Fruit fly (Drosophila melanogaster) whole organism, embryonic: Measurements from ENCODE around the gene CG13069.
A peak's percentile ranks its signal among the peaks of the same experiment; 100 is the strongest.

Experiments
- ATbp ChIP-seq: fragments of 200-800 bp; sonication (Bioruptor generic); optimal IDR thresholded peaks from 2 replicates; lab custom pipeline; 2017; ENCODE audit warnings: missing biosample characterization, mild to moderate bottlenecking, missing genetic modification characterization, missing genetic modification reagents
- Abd-B ChIP-seq: fragments of 200-800 bp; sonication (Bioruptor generic); optimal IDR thresholded peaks from 2 replicates; lab custom pipeline; 2018; ENCODE audit warnings: missing biosample characterization, mild to moderate bottlenecking, missing genetic modification characterization, moderate library complexity
- B-H1 ChIP-seq: fragments of 200-800 bp; sonication (Bioruptor generic); IDR thresholded peaks from 3 replicates; pipeline ENCODE4 v1.3.6; 2022; ENCODE audit warnings: missing biosample characterization, missing genetic modification characterization
- Blimp-1 ChIP-seq: fragments of 200-800 bp; sonication (Bioruptor generic); optimal IDR thresholded peaks from 3 replicates; lab custom pipeline; 2018; ENCODE audit warnings: missing biosample characterization, missing genetic modification characterization, mild to moderate bottlenecking, moderate library complexity, missing genetic modification reagents
- BtbVII ChIP-seq: fragments of 200-800 bp; sonication (Bioruptor generic); optimal IDR thresholded peaks from 3 replicates; lab custom pipeline; 2017; ENCODE audit warnings: missing biosample characterization, mild to moderate bottlenecking, missing genetic modification characterization
- CG1529 ChIP-seq: fragments of 200-800 bp; sonication (Bioruptor generic); optimal IDR thresholded peaks from 3 replicates; lab custom pipeline; 2018; ENCODE audit warnings: missing biosample characterization, missing genetic modification characterization
- CG16813 ChIP-seq: fragments of 200-800 bp; sonication (Bioruptor generic); IDR thresholded peaks from 3 replicates; pipeline ENCODE4 v1.3.6; 2022; ENCODE audit warnings: missing biosample characterization, missing genetic modification characterization; ENCODE audit not compliant: partially characterized antibody
- CG16863 ChIP-seq: fragments of 200-800 bp; sonication (Bioruptor generic); optimal IDR thresholded peaks from 3 replicates; lab custom pipeline; 2016; ENCODE audit warnings: missing biosample characterization, missing genetic modification characterization
- CG30403 ChIP-seq: fragments of 200-800 bp; sonication (Bioruptor generic); optimal IDR thresholded peaks from 3 replicates; lab custom pipeline; 2016; ENCODE audit warnings: missing biosample characterization, missing genetic modification characterization
- CG31388 ChIP-seq: fragments of 200-800 bp; sonication (Bioruptor generic); optimal IDR thresholded peaks from 2 replicates; lab custom pipeline; 2016; ENCODE audit warnings: missing biosample characterization, missing genetic modification characterization
- CG32772 ChIP-seq: fragments of 200-800 bp; sonication (Bioruptor generic); IDR thresholded peaks from 2 replicates; pipeline ENCODE4 v1.3.6; 2022; ENCODE audit warnings: missing biosample characterization, missing genetic modification characterization
- CG3838 ChIP-seq: fragments of 200-800 bp; sonication (Bioruptor generic); optimal IDR thresholded peaks from 3 replicates; lab custom pipeline; 2016; ENCODE audit warnings: missing biosample characterization, missing genetic modification characterization
- CG4617 ChIP-seq: fragments of 200-800 bp; sonication (Bioruptor generic); optimal IDR thresholded peaks from 3 replicates; lab custom pipeline; 2016; ENCODE audit warnings: missing biosample characterization, missing genetic modification characterization, borderline replicate concordance
- CG6791 ChIP-seq: fragments of 200-800 bp; sonication (Bioruptor generic); IDR thresholded peaks from 3 replicates; pipeline ENCODE4 v1.3.6; 2022; ENCODE audit warnings: missing biosample characterization, missing genetic modification characterization; ENCODE audit not compliant: partially characterized antibody
- CG6813 ChIP-seq: fragments of 200-800 bp; sonication (Bioruptor generic); optimal IDR thresholded peaks from 2 replicates; lab custom pipeline; 2017; ENCODE audit warnings: missing biosample characterization, missing genetic modification characterization, mild to moderate bottlenecking, moderate library complexity, missing genetic modification reagents
- CG6854 ChIP-seq: fragments of 200-800 bp; sonication (Bioruptor generic); optimal IDR thresholded peaks from 3 replicates; lab custom pipeline; 2017; ENCODE audit warnings: missing biosample characterization, mild to moderate bottlenecking, missing genetic modification characterization
- CG7556 ChIP-seq: fragments of 200-800 bp; sonication (Bioruptor generic); optimal IDR thresholded peaks from 2 replicates; lab custom pipeline; 2017; ENCODE audit warnings: missing biosample characterization, mild to moderate bottlenecking, missing genetic modification characterization
- CG8089 ChIP-seq: fragments of 200-800 bp; sonication (Bioruptor generic); optimal IDR thresholded peaks from 3 replicates; lab custom pipeline; 2016; ENCODE audit warnings: missing biosample characterization, missing genetic modification characterization
- CG8478 ChIP-seq: fragments of >200 bp; optimal IDR thresholded peaks from 2 replicates; lab custom pipeline; 2018
- CG9727 ChIP-seq: fragments of 200-800 bp; sonication (Bioruptor generic); optimal IDR thresholded peaks from 3 replicates; lab custom pipeline; 2017; ENCODE audit warnings: missing biosample characterization, mild to moderate bottlenecking, missing genetic modification characterization
- CG9817 ChIP-seq: fragments of 200-800 bp; sonication (Bioruptor generic); optimal IDR thresholded peaks from 2 replicates; lab custom pipeline; 2018; ENCODE audit warnings: missing biosample characterization, mild to moderate bottlenecking, missing genetic modification characterization, moderate library complexity
- Dip2 ChIP-seq: fragments of 200-800 bp; sonication (Bioruptor generic); IDR thresholded peaks from 2 replicates; pipeline ENCODE4 v1.3.6; 2022; ENCODE audit warnings: missing biosample characterization, missing genetic modification characterization
- Doc2 ChIP-seq: fragments of 200-800 bp; sonication (Bioruptor generic); IDR thresholded peaks from 2 replicates; pipeline ENCODE4 v1.3.6; 2022; ENCODE audit warnings: missing biosample characterization, missing genetic modification characterization
- Eip74EF ChIP-seq, 2 experiments: fragments of 200-800 bp in 1 of 2; fragments of >200 bp in 1 of 2; sonication (Bioruptor generic) in 1 of 2; optimal IDR thresholded peaks; 2 replicates each; lab custom pipeline; 2017 to 2019; ENCODE audit warnings: missing biosample characterization in 2 of 2, missing genetic modification characterization in 2 of 2, mild to moderate bottlenecking in 1 of 2, moderate library complexity in 1 of 2
- Meics ChIP-seq: fragments of 200-800 bp; sonication (Bioruptor generic); optimal IDR thresholded peaks from 2 replicates; lab custom pipeline; 2017; ENCODE audit warnings: missing biosample characterization, mild to moderate bottlenecking, missing genetic modification characterization
- Mrtf ChIP-seq: fragments of 200-800 bp; sonication (Bioruptor generic); IDR thresholded peaks from 3 replicates; pipeline ENCODE4 v1.3.6; 2022; ENCODE audit warnings: missing biosample characterization, missing genetic modification characterization
- Ptx1 ChIP-seq: fragments of 200-800 bp; sonication (Bioruptor generic); IDR thresholded peaks from 2 replicates; pipeline ENCODE4 v1.3.6; 2022; ENCODE audit warnings: missing biosample characterization, missing genetic modification characterization
- Rfx ChIP-seq: fragments of 200-800 bp; sonication (Bioruptor generic); IDR thresholded peaks from 2 replicates; pipeline ENCODE4 v1.3.6; 2022; ENCODE audit warnings: missing biosample characterization, missing genetic modification characterization
- Sry-β ChIP-seq: fragments of 200-800 bp; sonication (Bioruptor generic); optimal IDR thresholded peaks from 2 replicates; lab custom pipeline; 2018; ENCODE audit warnings: missing biosample characterization, mild to moderate bottlenecking, missing genetic modification characterization, moderate library complexity
- Ssrp ChIP-seq: fragments of 200-800 bp; sonication (Bioruptor generic); optimal IDR thresholded peaks from 2 replicates; lab custom pipeline; 2018; ENCODE audit warnings: missing biosample characterization, mild to moderate bottlenecking, missing genetic modification characterization, moderate library complexity
- Trl ChIP-seq, 3 experiments: fragments of >200 bp in 2 of 3; fragments of 200-800 bp in 1 of 3; sonication (Bioruptor generic) in 1 of 3; optimal IDR thresholded peaks; 2 replicates in 1 of 3; 3 replicates in 2 of 3; lab custom pipeline; 2016 to 2017; ENCODE audit warnings: missing biosample characterization in 1 of 3, missing genetic modification characterization in 1 of 3
- ash1 ChIP-seq: fragments of 200-800 bp; sonication (Bioruptor generic); optimal IDR thresholded peaks from 2 replicates; lab custom pipeline; 2018; ENCODE audit warnings: missing biosample characterization, mild to moderate bottlenecking, missing genetic modification characterization
- bcd ChIP-seq: fragments of 200-800 bp; sonication (Bioruptor generic); optimal IDR thresholded peaks from 2 replicates; lab custom pipeline; 2017; ENCODE audit warnings: missing biosample characterization, mild to moderate bottlenecking, missing genetic modification characterization
- chif ChIP-seq, 2 experiments: fragments of 200-800 bp; sonication (Bioruptor generic); optimal IDR thresholded peaks; 3 replicates each; lab custom pipeline; 2016; ENCODE audit warnings: missing biosample characterization in 2 of 2, missing genetic modification characterization in 2 of 2
- dati ChIP-seq: fragments of 200-800 bp; sonication (Bioruptor generic); IDR thresholded peaks from 2 replicates; pipeline ENCODE4 v1.3.6; 2022; ENCODE audit warnings: missing biosample characterization, missing genetic modification characterization
- dmrt99B ChIP-seq: fragments of 200-800 bp; sonication (Bioruptor generic); optimal IDR thresholded peaks from 2 replicates; lab custom pipeline; 2018; ENCODE audit warnings: missing biosample characterization, mild to moderate bottlenecking, missing genetic modification characterization, moderate library complexity
- en ChIP-seq: fragments of 200-800 bp; sonication (Bioruptor generic); optimal IDR thresholded peaks from 2 replicates; lab custom pipeline; 2016; ENCODE audit warnings: missing biosample characterization, missing genetic modification characterization
- gsb ChIP-seq: fragments of 200-800 bp; sonication (Bioruptor generic); IDR thresholded peaks from 2 replicates; pipeline ENCODE4 v1.3.6; 2022; ENCODE audit warnings: missing biosample characterization, missing genetic modification characterization
- ken ChIP-seq: fragments of 200-800 bp; sonication (Bioruptor generic); IDR thresholded peaks from 3 replicates; pipeline ENCODE4 v1.3.6; 2022; ENCODE audit warnings: missing biosample characterization, missing genetic modification characterization
- lab ChIP-seq: fragments of 200-800 bp; sonication (Bioruptor generic); optimal IDR thresholded peaks from 3 replicates; lab custom pipeline; 2017; ENCODE audit warnings: missing biosample characterization, missing genetic modification characterization, mild to moderate bottlenecking, moderate library complexity, missing genetic modification reagents
- odd ChIP-seq: fragments of 200-800 bp; sonication (Bioruptor generic); optimal IDR thresholded peaks from 2 replicates; lab custom pipeline; 2017; ENCODE audit warnings: missing biosample characterization, mild to moderate bottlenecking, missing genetic modification characterization
- otp ChIP-seq: fragments of 200-800 bp; sonication (Bioruptor generic); IDR thresholded peaks from 3 replicates; pipeline ENCODE4, ENCODE4 v1.3.6; 2022; ENCODE audit warnings: missing biosample characterization, missing genetic modification characterization
- p53 ChIP-seq: fragments of 200-800 bp; sonication (Bioruptor generic); optimal IDR thresholded peaks from 2 replicates; lab custom pipeline; 2016; ENCODE audit warnings: missing biosample characterization, missing genetic modification characterization
- peb ChIP-seq: fragments of 200-800 bp; sonication (Bioruptor generic); IDR thresholded peaks from 2 replicates; pipeline ENCODE4 v1.3.6; 2022; ENCODE audit warnings: missing biosample characterization, missing genetic modification characterization
- pita ChIP-seq: fragments of 200-800 bp; sonication (Bioruptor generic); optimal IDR thresholded peaks from 2 replicates; lab custom pipeline; 2017; ENCODE audit warnings: missing biosample characterization, mild to moderate bottlenecking, missing genetic modification characterization
- slp2 ChIP-seq: fragments of 200-800 bp; sonication (Bioruptor generic); optimal IDR thresholded peaks from 2 replicates; lab custom pipeline; 2016; ENCODE audit warnings: missing biosample characterization, missing genetic modification characterization
- sna ChIP-seq: fragments of 200-800 bp; sonication (Bioruptor generic); IDR thresholded peaks from 2 replicates; pipeline ENCODE4 v1.3.6; 2022; ENCODE audit warnings: missing biosample characterization, missing genetic modification characterization; ENCODE audit not compliant: partially characterized antibody
- stc ChIP-seq: fragments of 200-800 bp; sonication (Bioruptor generic); IDR thresholded peaks from 2 replicates; pipeline ENCODE4 v1.3.6; 2022; ENCODE audit warnings: missing biosample characterization, missing genetic modification characterization
- stwl ChIP-seq: fragments of 200-800 bp; sonication (Bioruptor generic); optimal IDR thresholded peaks from 3 replicates; lab custom pipeline; 2018; ENCODE audit warnings: missing biosample characterization, mild to moderate bottlenecking, missing genetic modification characterization, moderate library complexity
- wek ChIP-seq: fragments of 200-800 bp; sonication (Bioruptor generic); optimal IDR thresholded peaks from 3 replicates; lab custom pipeline; 2018; ENCODE audit warnings: missing biosample characterization, mild to moderate bottlenecking, missing genetic modification characterization, moderate library complexity

CG13069 gene

DNA sequence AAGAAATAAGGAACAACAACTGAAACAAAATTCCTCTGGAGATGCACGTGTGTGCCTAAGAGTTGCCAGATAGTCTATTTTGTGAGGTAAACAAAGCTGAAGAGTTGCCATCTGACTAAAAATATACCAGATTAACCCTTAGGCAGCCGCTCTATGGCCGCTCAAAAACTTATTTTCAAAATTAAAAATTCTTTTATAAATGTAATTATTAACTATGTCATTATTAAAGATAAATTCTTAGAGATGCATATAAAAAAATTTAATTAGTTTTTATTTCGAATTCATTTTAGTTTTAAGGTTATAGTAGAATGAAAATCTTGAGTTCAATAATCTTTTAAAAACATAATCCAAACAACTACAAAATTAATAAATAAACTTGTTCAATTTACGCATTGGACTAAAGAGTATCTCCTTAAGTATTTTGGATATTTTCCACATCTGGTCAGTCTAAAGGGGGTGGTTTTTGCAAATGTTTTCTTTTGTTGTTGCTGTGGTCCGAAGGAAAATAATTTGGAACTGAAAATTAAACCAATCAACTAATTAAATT is 36.5 kb upstream of the CG13069 start, which contains the start of gene Tmx3 (continued):
- TF ChIP-seq ATbp (GFP tag; lab: Kevin White, UChicago) (peak; percentile 50), sna (GFP tag; lab: Robert Waterston, UW) (no peak), CG8089 (GFP tag; lab: Kevin White, UChicago) (peak; percentile 35), wek (GFP tag; lab: Kevin White, UChicago) (no peak), Sry-β (no peak), CG6813 (GFP tag; lab: Kevin White, UChicago) (peak; percentile 46), CG16813 (no peak), Doc2 (GFP tag; lab: Robert Waterston, UW) (no peak), dmrt99B (no peak), Mrtf (GFP tag; lab: Robert Waterston, UW) (peak; percentile 84; the same call in 2 of the 3 replicates), ash1 (GFP tag; lab: Kevin White, UChicago) (no peak), stc (GFP tag; lab: Robert Waterston, UW) (peak; percentile 92), Trl (optimal IDR thresholded peaks at IDR 0.05; lab: Kevin White, UChicago) (no peak), Trl (GFP tag; optimal IDR thresholded peaks at IDR 0.05; lab: Kevin White, UChicago) (peak; percentile 52), Eip74EF (GFP tag; optimal IDR thresholded peaks at IDR 0.05; lab: Kevin White, UChicago) (no peak), CG1529 (GFP tag; lab: Kevin White, UChicago) (peak; percentile 21), Ptx1 (GFP tag; lab: Robert Waterston, UW) (peak; percentile 95), en (no peak), CG6854 (GFP tag; lab: Kevin White, UChicago) (peak; percentile 11), CG32772 (GFP tag; lab: Robert Waterston, UW) (peak; percentile 95), Meics (peak; percentile 88), chif (GFP tag; optimal IDR thresholded peaks at IDR 0.05; lab: Kevin White, UChicago) (peak; percentile 42 to 45), p53 (GFP tag; lab: Kevin White, UChicago) (no peak), Blimp-1 (GFP tag; lab: Kevin White, UChicago) (peak; percentile 85), slp2 (GFP tag; lab: Kevin White, UChicago) (peak; percentile 32), Abd-B (GFP tag; lab: Kevin White, UChicago) (peak; percentile 90), CG3838 (GFP tag; lab: Kevin White, UChicago) (peak; percentile 70), B-H1 (peak; percentile 89), CG6791 (GFP tag; lab: Robert Waterston, UW) (no peak), CG8478 (no peak), dati (GFP tag; lab: Robert Waterston, UW) (peak; percentile 72), CG16863 (GFP tag; lab: Kevin White, UChicago) (peak; percentile 24), gsb (GFP tag; lab: Robert Waterston, UW) (no peak), CG9817 (peak; percentile 90), peb (GFP tag; lab: Robert Waterston, UW) (peak; percentile 56), CG30403 (GFP tag; lab: Kevin White, UChicago) (peak; percentile 90), BtbVII (GFP tag; lab: Kevin White, UChicago) (no peak), lab (GFP tag; lab: Kevin White, UChicago) (peak; percentile 87), Ssrp (tag; lab: Kevin White, UChicago) (peak; percentile 92), odd (GFP tag; lab: Kevin White, UChicago) (no peak), stwl (tag; lab: Kevin White, UChicago) (peak; percentile 81), CG31388 (GFP tag; lab: Kevin White, UChicago) (peak; percentile 29), Rfx (GFP tag; lab: Robert Waterston, UW) (peak; percentile 95), CG4617 (GFP tag; lab: Kevin White, UChicago) (peak; percentile 90), ken (peak; percentile 92), pita (GFP tag; lab: Kevin White, UChicago) (no peak), otp (GFP tag; lab: Robert Waterston, UW) (peak; percentile 91), bcd (GFP tag; lab: Kevin White, UChicago) (peak; percentile 86), CG9727 (peak; percentile 82), CG7556 (GFP tag; lab: Kevin White, UChicago) (peak; percentile 86), Dip2 (GFP tag; lab: Robert Waterston, UW) (no peak)
